Worm (Caenorhabditis elegans): ENCODE data around the gene fbxb-41.

- TF ChIP-seq jun-1 (tag; optimal IDR thresholded peaks at IDR 0.05) (no peak), ztf-4 (tag; optimal IDR thresholded peaks at IDR 0.05) (no peak), egl-27 (tag; optimal IDR thresholded peaks at IDR 0.05) (no peak)
Measured at ce11 chrII:1091706-1092105, 49.6 kb upstream of the fbxb-41 start, which contains the start of gene snf-3.
